Worm (Caenorhabditis elegans) whole organism, L4 larva: ENCODE data around the gene nhr-52.

Experiments
- D1046.2 ChIP-seq: fragments of 200-800 bp; sonication (Bioruptor generic); IDR thresholded peaks from 2 replicates; pipeline ENCODE4 v1.3.6; 2022; ENCODE audit warnings: missing genetic modification characterization, missing compliant biosample characterization
- F37D6.2 ChIP-seq: sonication (generic microtip); optimal IDR thresholded peaks from 2 replicates; lab custom pipeline; 2016; ENCODE audit warnings: mild to moderate bottlenecking, missing genetic modification characterization, missing compliant biosample characterization
- F44E2.7 ChIP-seq: fragments of 200-800 bp; sonication (Bioruptor generic); IDR thresholded peaks from 2 replicates; pipeline ENCODE4 v2.1.2; 2022; ENCODE audit warnings: missing genetic modification characterization, missing compliant biosample characterization
- R02D3.7 ChIP-seq: fragments of 150-350 bp; sonication (generic microtip); optimal IDR thresholded peaks from 3 replicates; lab custom pipeline; 2014; ENCODE audit warnings: missing biosample characterization, missing genetic modification characterization
- Y48G9A.11 ChIP-seq: fragments of 200-800 bp; sonication (Bioruptor generic); IDR thresholded peaks from 2 replicates; pipeline ENCODE4 v1.3.6; 2022; ENCODE audit warnings: missing genetic modification reagents, missing genetic modification characterization, missing compliant biosample characterization
- Y5F2A.4 ChIP-seq: fragments of 200-800 bp; sonication (Bioruptor generic); optimal IDR thresholded peaks from 2 replicates; lab custom pipeline; 2018; ENCODE audit warnings: mild to moderate bottlenecking, missing genetic modification characterization, missing compliant biosample characterization
- aha-1 ChIP-seq: fragments of 150-350 bp; peaks from one replicate; lab custom pipeline; 2014; ENCODE audit warnings: missing biosample characterization, missing genetic modification characterization
- aly-2 ChIP-seq: sonication (generic microtip); optimal IDR thresholded peaks from 2 replicates; lab custom pipeline; 2018; ENCODE audit warnings: missing biosample characterization, missing genetic modification characterization
- ama-1 ChIP-seq: fragments of 150-350 bp; optimal IDR thresholded peaks from 2 replicates; lab custom pipeline; 2014; ENCODE audit warnings: inconsistent platforms, mixed read lengths
- attf-4 ChIP-seq: sonication (generic microtip); optimal IDR thresholded peaks from 3 replicates; lab custom pipeline; 2017; ENCODE audit warnings: missing biosample characterization, missing genetic modification characterization
- ceh-20 ChIP-seq: fragments of 200-800 bp; sonication (Bioruptor generic); IDR thresholded peaks from 2 replicates; pipeline ENCODE4 v1.3.6; 2022; ENCODE audit warnings: missing genetic modification reagents, missing genetic modification characterization, missing compliant biosample characterization
- ceh-28 ChIP-seq: fragments of 150-350 bp; optimal IDR thresholded peaks from 2 replicates; lab custom pipeline; 2014; ENCODE audit warnings: missing biosample characterization, missing genetic modification reagents, missing genetic modification characterization
- ceh-82 ChIP-seq: sonication (generic microtip); optimal IDR thresholded peaks from 2 replicates; lab custom pipeline; 2017; ENCODE audit warnings: missing biosample characterization, missing genetic modification characterization
- cey-2 ChIP-seq: sonication (generic microtip); optimal IDR thresholded peaks from 3 replicates; lab custom pipeline; 2017; ENCODE audit warnings: missing genetic modification characterization, mild to moderate bottlenecking, missing compliant biosample characterization, antibody characterized with exemption, borderline replicate concordance; ENCODE audit not compliant: insufficient read depth
- daf-12 ChIP-seq: fragments of 150-350 bp; optimal IDR thresholded peaks from 2 replicates; lab custom pipeline; 2014; ENCODE audit warnings: missing biosample characterization, missing genetic modification reagents, missing genetic modification characterization
- dmd-8 ChIP-seq: fragments of 200-800 bp; sonication (Bioruptor generic); IDR thresholded peaks from 2 replicates; pipeline ENCODE4 v1.3.6; 2022; ENCODE audit warnings: missing genetic modification characterization, missing compliant biosample characterization
- dmd-9 ChIP-seq: fragments of 200-800 bp; sonication (Bioruptor generic); IDR thresholded peaks from 2 replicates; pipeline ENCODE4 v1.3.6; 2022; ENCODE audit warnings: missing genetic modification reagents, missing genetic modification characterization, missing compliant biosample characterization
- dpl-1 ChIP-seq: fragments of 150-350 bp; optimal IDR thresholded peaks from 2 replicates; lab custom pipeline; 2014; ENCODE audit warnings: missing biosample characterization, missing genetic modification reagents, missing genetic modification characterization
- dve-1 ChIP-seq: sonication (generic microtip); optimal IDR thresholded peaks from 2 replicates; lab custom pipeline; 2017; ENCODE audit warnings: antibody characterized with exemption, mild to moderate bottlenecking, missing genetic modification characterization, missing compliant biosample characterization; ENCODE audit not compliant: insufficient read depth
- egl-27 ChIP-seq: sonication (generic microtip); optimal IDR thresholded peaks from 3 replicates; lab custom pipeline; 2017; ENCODE audit warnings: missing biosample characterization, missing genetic modification reagents, missing genetic modification characterization
- egl-43 ChIP-seq: fragments of 200-800 bp; sonication (Bioruptor generic); IDR thresholded peaks from 2 replicates; pipeline ENCODE4 v1.3.6; 2022; ENCODE audit warnings: missing genetic modification reagents, missing genetic modification characterization, missing compliant biosample characterization
- gei-8 ChIP-seq: fragments of 200-800 bp; sonication (Bioruptor generic); optimal IDR thresholded peaks from 2 replicates; lab custom pipeline; 2018; ENCODE audit warnings: mild to moderate bottlenecking, missing genetic modification characterization, missing compliant biosample characterization
- hlh-11 ChIP-seq: fragments of 200-800 bp; sonication (Bioruptor generic); optimal IDR thresholded peaks from 2 replicates; lab custom pipeline; 2018; ENCODE audit warnings: mild to moderate bottlenecking, missing genetic modification characterization, missing compliant biosample characterization
- hlh-30 ChIP-seq: sonication (generic microtip); optimal IDR thresholded peaks from 2 replicates; lab custom pipeline; 2017; ENCODE audit warnings: antibody characterized with exemption, mild to moderate bottlenecking, missing genetic modification characterization, missing compliant biosample characterization; ENCODE audit not compliant: insufficient read depth
- jun-1 ChIP-seq: fragments of 150-350 bp; optimal IDR thresholded peaks from 2 replicates; lab custom pipeline; 2014; ENCODE audit warnings: missing biosample characterization, missing genetic modification reagents, missing genetic modification characterization
- lim-7 ChIP-seq: fragments of 200-800 bp; sonication (Bioruptor generic); IDR thresholded peaks from 2 replicates; pipeline ENCODE4 v1.3.6; 2022; ENCODE audit warnings: missing genetic modification characterization, missing compliant biosample characterization
- lin-1 ChIP-seq: fragments of 200-800 bp; sonication (Bioruptor generic); IDR thresholded peaks from 2 replicates; pipeline ENCODE4 v1.3.6; 2022; ENCODE audit warnings: missing genetic modification reagents, missing genetic modification characterization, missing compliant biosample characterization
- lin-13 ChIP-seq: fragments of 150-350 bp; optimal IDR thresholded peaks from 2 replicates; lab custom pipeline; 2014; ENCODE audit warnings: missing biosample characterization, missing genetic modification reagents, missing genetic modification characterization
- lin-29 ChIP-seq: fragments of 200-800 bp; sonication (Bioruptor generic); IDR thresholded peaks from 2 replicates; pipeline ENCODE4 v1.3.6; 2022; ENCODE audit warnings: missing genetic modification reagents, missing genetic modification characterization, missing compliant biosample characterization
- lin-39 ChIP-seq: fragments of 150-350 bp; optimal IDR thresholded peaks from 2 replicates; lab custom pipeline; 2014; ENCODE audit warnings: missing biosample characterization, missing genetic modification reagents, missing genetic modification characterization
- madf-9 ChIP-seq: fragments of 200-800 bp; sonication (Bioruptor generic); conservative IDR thresholded peaks from 2 replicates; pipeline ENCODE4 v1.3.6; 2022; ENCODE audit warnings: missing genetic modification reagents, missing genetic modification characterization, missing compliant biosample characterization
- mdt-29 ChIP-seq: fragments of 200-800 bp; sonication (Bioruptor generic); IDR thresholded peaks from 2 replicates; pipeline ENCODE4 v1.3.6; 2022; ENCODE audit warnings: missing genetic modification reagents, missing genetic modification characterization, missing compliant biosample characterization
- mep-1 ChIP-seq: fragments of 150-350 bp; sonication (generic microtip); optimal IDR thresholded peaks from 3 replicates; lab custom pipeline; 2014; ENCODE audit warnings: missing biosample characterization, missing genetic modification characterization
- mes-2 ChIP-seq: sonication (generic microtip); optimal IDR thresholded peaks from 2 replicates; lab custom pipeline; 2016; ENCODE audit warnings: missing genotype, mild to moderate bottlenecking, missing genetic modification characterization, missing compliant biosample characterization; ENCODE audit not compliant: poor library complexity, severe bottlenecking
- nhr-102 ChIP-seq: sonication (generic microtip); optimal IDR thresholded peaks from 2 replicates; lab custom pipeline; 2016; ENCODE audit warnings: mild to moderate bottlenecking, missing genetic modification characterization, moderate library complexity, missing compliant biosample characterization
- nhr-11 ChIP-seq: fragments of 150-350 bp; optimal IDR thresholded peaks from 2 replicates; lab custom pipeline; 2014; ENCODE audit warnings: missing biosample characterization, missing genetic modification characterization
- nhr-42 ChIP-seq: fragments of 200-800 bp; sonication (Bioruptor generic); IDR thresholded peaks from 2 replicates; pipeline ENCODE4 v1.3.6; 2022; ENCODE audit warnings: missing genetic modification characterization, missing compliant biosample characterization
- nhr-48 ChIP-seq: sonication (generic microtip); optimal IDR thresholded peaks from 2 replicates; lab custom pipeline; 2016; ENCODE audit warnings: mild to moderate bottlenecking, missing genetic modification characterization, missing compliant biosample characterization
- nhr-6 ChIP-seq: fragments of 150-350 bp; optimal IDR thresholded peaks from 2 replicates; lab custom pipeline; 2014; ENCODE audit warnings: missing biosample characterization, missing genetic modification characterization
- pha-4 ChIP-seq, 2 experiments: fragments of 150-350 bp in 1 of 2; fragments of 200-800 bp in 1 of 2; sonication (Bioruptor generic) in 1 of 2; IDR thresholded peaks in 1 of 2; optimal IDR thresholded peaks in 1 of 2; 2 replicates each; pipeline versions ENCODE4 v1.3.6 to Lab custom; 2014 to 2022; ENCODE audit warnings: missing genetic modification characterization in 2 of 2, missing genetic modification reagents in 2 of 2, missing biosample characterization in 1 of 2, missing compliant biosample characterization in 1 of 2
- php-3 ChIP-seq: fragments of 200-800 bp; sonication (Bioruptor generic); IDR thresholded peaks from 2 replicates; pipeline ENCODE4 v1.3.6; 2022; ENCODE audit warnings: missing genetic modification reagents, missing genetic modification characterization, missing compliant biosample characterization
- pqm-1 ChIP-seq: sonication (generic microtip); optimal IDR thresholded peaks from 2 replicates; lab custom pipeline; 2017; ENCODE audit warnings: missing biosample characterization, missing genetic modification characterization
- saeg-2 ChIP-seq: fragments of 200-800 bp; sonication (Bioruptor generic); IDR thresholded peaks from 2 replicates; pipeline ENCODE4 v1.3.6; 2022; ENCODE audit warnings: missing genetic modification reagents, missing genetic modification characterization, missing compliant biosample characterization
- snpc-1.2 ChIP-seq: fragments of 200-800 bp; sonication (Bioruptor generic); IDR thresholded peaks from 2 replicates; pipeline ENCODE4 v1.3.6; 2022; ENCODE audit warnings: missing genetic modification reagents, missing genetic modification characterization, missing compliant biosample characterization
- spr-3 ChIP-seq: fragments of 200-800 bp; sonication (Bioruptor generic); optimal IDR thresholded peaks from 2 replicates; lab custom pipeline; 2018; ENCODE audit warnings: mild to moderate bottlenecking, missing genetic modification characterization, missing compliant biosample characterization
- unc-130 ChIP-seq: sonication (generic microtip); optimal IDR thresholded peaks from 2 replicates; lab custom pipeline; 2016; ENCODE audit warnings: missing genetic modification reagents, missing genetic modification characterization, missing compliant biosample characterization
- unc-62 ChIP-seq, 3 experiments: fragments of 150-350 bp in 1 of 3; sonication (generic microtip); optimal IDR thresholded peaks in 2 of 3; peaks in 1 of 3; 1 replicate in 1 of 3; 2 replicates in 2 of 3; lab custom pipeline; 2014 to 2017; ENCODE audit warnings: missing biosample characterization in 3 of 3, missing genetic modification characterization in 3 of 3, missing genetic modification reagents in 3 of 3, missing genotype in 1 of 3
- ztf-7 ChIP-seq: fragments of 150-350 bp; optimal IDR thresholded peaks from 2 replicates; lab custom pipeline; 2014; ENCODE audit warnings: missing biosample characterization, missing genetic modification characterization

The nhr-52 gene

DNA sequence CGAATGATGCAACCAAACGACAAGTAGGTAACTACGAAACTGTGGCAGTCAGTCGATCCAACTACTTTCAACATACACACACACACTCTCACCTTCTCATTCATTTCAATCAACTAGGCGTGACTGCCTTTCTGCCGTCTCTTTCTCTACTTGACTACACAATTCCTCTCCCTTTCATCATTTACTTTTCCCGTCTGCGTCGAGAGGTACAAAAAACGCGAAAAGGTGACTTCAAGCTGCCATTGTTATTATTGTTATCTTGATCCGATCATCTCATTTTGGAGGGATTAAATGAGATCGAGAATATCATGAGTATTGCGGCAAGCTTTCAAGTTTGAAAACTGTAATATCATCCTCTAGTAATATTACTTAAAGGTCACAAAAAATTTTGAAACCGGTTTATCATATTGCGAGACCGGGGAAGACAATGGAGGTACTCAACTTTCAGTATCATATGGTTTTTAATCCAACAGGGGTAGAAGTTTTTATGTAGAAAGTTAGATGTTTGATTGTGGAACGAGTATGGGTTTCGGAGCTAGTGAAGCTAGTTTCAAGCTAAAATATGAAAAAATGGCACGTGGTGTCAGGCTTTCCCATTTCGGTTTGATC lies 13.2 kb upstream of the nhr-52 start (continued):
- TF ChIP-seq aly-2 (tag; lab: Kevin White, UChicago): no peak
- TF ChIP-seq mes-2: peak; percentile 42
- TF ChIP-seq nhr-42: no peak
- no peak for TF ChIP-seq gei-8
- no peak for TF ChIP-seq ama-1 (lab: Kevin White, UChicago)
- 0 out of 2 replicates have a peak, but pooled peaks have one; percentile 35 for TF ChIP-seq egl-43 (GFP tag; lab: Robert Waterston, UW)
- no peak for TF ChIP-seq dmd-8
- no peak for TF ChIP-seq cey-2 (tag; lab: Kevin White, UChicago)
- no peak for TF ChIP-seq unc-130 (GFP tag; lab: Kevin White, UChicago)
- TF ChIP-seq F44E2.7 (GFP tag; lab: Robert Waterston, UW): no peak
- TF ChIP-seq lin-39 (tag; lab: Kevin White, UChicago): no peak
- TF ChIP-seq pha-4 (GFP tag; IDR thresholded peaks at IDR 0.05; lab: Robert Waterston, UW): no peak
- no peak for TF ChIP-seq pha-4 (tag; optimal IDR thresholded peaks at IDR 0.05; lab: Kevin White, UChicago)
- TF ChIP-seq ztf-7: no peak
- TF ChIP-seq, all 104 proteins: peak for 20

DNA sequence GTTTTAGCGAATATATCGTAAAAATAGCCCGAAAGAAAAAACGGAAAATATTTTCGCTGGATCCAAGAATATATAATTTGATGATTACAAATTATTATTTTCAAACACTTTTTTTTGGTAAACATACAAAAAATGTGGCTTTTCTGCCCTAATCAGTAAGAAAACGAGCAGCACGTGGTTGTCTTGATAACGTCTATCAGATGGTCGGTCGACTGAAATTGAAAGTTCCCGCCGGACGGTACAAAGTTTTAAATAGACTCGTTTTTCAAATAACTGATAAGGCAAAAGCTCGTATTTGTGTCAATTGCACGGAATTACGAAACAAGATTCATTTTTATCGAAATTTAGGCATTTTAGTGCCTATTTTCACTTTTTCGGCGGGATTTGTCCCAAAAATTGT lies 10.6 kb upstream of the nhr-52 start:
- TF ChIP-seq ztf-7 (no peak), dpl-1 (GFP tag; lab: Kevin White, UChicago) (no peak), mep-1 (tag; lab: Kevin White, UChicago) (no peak), spr-3 (GFP tag; lab: Kevin White, UChicago) (no peak), jun-1 (no peak), lin-1 (0 out of 2 replicates have a peak, but pooled peaks have one; percentile 47), D1046.2 (GFP tag; lab: Robert Waterston, UW) (no peak), hlh-30 (tag; lab: Kevin White, UChicago) (peak; percentile 61), Y5F2A.4 (GFP tag; lab: Kevin White, UChicago) (no peak), dmd-9 (GFP tag; lab: Robert Waterston, UW) (no peak), Y48G9A.11 (GFP tag; lab: Robert Waterston, UW) (no peak), cey-2 (tag; lab: Kevin White, UChicago) (no peak), lin-13 (no peak), nhr-11 (tag; lab: Kevin White, UChicago) (no peak), snpc-1.2 (GFP tag; lab: Robert Waterston, UW) (no peak), lin-29 (GFP tag; lab: Robert Waterston, UW) (no peak), ceh-82 (tag; lab: Kevin White, UChicago) (no peak), hlh-11 (tag; lab: Kevin White, UChicago) (peak; percentile 96), ceh-20 (GFP tag; lab: Robert Waterston, UW) (no peak), php-3 (GFP tag; lab: Robert Waterston, UW) (peak; percentile 63; the same call in 1 of the 2 replicates), aha-1 (tag; lab: Kevin White, UChicago) (no peak), R02D3.7 (no peak), lim-7 (no peak), mdt-29 (GFP tag; lab: Robert Waterston, UW) (0 out of 2 replicates have a peak, but pooled peaks have one; percentile 24), madf-9 (GFP tag; lab: Robert Waterston, UW) (no peak), aly-2 (tag; lab: Kevin White, UChicago) (no peak), ceh-28 (tag; lab: Kevin White, UChicago) (no peak), daf-12 (tag; lab: Kevin White, UChicago) (no peak), nhr-6 (tag; lab: Kevin White, UChicago) (no peak), attf-4 (tag; lab: Kevin White, UChicago) (no peak), nhr-48 (tag; lab: Kevin White, UChicago) (peak; percentile 68), F37D6.2 (tag; lab: Kevin White, UChicago) (no peak), unc-62 (GFP tag; optimal IDR thresholded peaks at IDR 0.05 in 1 of 2; lab: Kevin White, UChicago) (no peak), unc-62 (tag; optimal IDR thresholded peaks at IDR 0.05; lab: Kevin White, UChicago) (no peak), egl-43 (GFP tag; lab: Robert Waterston, UW) (no peak), dve-1 (tag; lab: Kevin White, UChicago) (peak; percentile 96), nhr-102 (tag; lab: Kevin White, UChicago) (peak; percentile 70), pqm-1 (tag; lab: Kevin White, UChicago) (peak; percentile 90), egl-27 (no peak), saeg-2 (0 out of 2 replicates have a peak, but pooled peaks have one; percentile 27)
